Worm (Caenorhabditis elegans): Measurements from ENCODE around the gene F53G2.1.
"Not testable (repeated sequence)": the region's sequence is repeated elsewhere in the genome, so short reads cannot be mapped to it uniquely, and the experiment has no call there.

The F53G2.1 gene

ce11 chrII:2525652-2526051, 37.2 kb downstream of the F53G2.1 start:
- no peak for TF ChIP-seq ceh-63 (GFP tag; optimal IDR thresholded peaks at IDR 0.05)
- no peak for TF ChIP-seq efl-1 (optimal IDR thresholded peaks at IDR 0.05)
- no peak for TF ChIP-seq efl-1 (GFP tag; optimal IDR thresholded peaks at IDR 0.05 in 1 of 2)
- TF ChIP-seq tlp-1 (tag; optimal IDR thresholded peaks at IDR 0.05): no peak
- TF ChIP-seq hlh-17 (GFP tag; optimal IDR thresholded peaks at IDR 0.05; ENCODE audit: borderline replicate concordance): no peak
- no peak for TF ChIP-seq nhr-20 (tag; optimal IDR thresholded peaks at IDR 0.05)
- no peak for TF ChIP-seq snu-23 (GFP tag; optimal IDR thresholded peaks at IDR 0.05)
- TF ChIP-seq F16B12.6 (tag; optimal IDR thresholded peaks at IDR 0.05): no peak
- no peak for TF ChIP-seq lin-15B (tag; optimal IDR thresholded peaks at IDR 0.05)
- TF ChIP-seq mef-2 (tag; optimal IDR thresholded peaks at IDR 0.05): no peak
- TF ChIP-seq nhr-76 (tag; optimal IDR thresholded peaks at IDR 0.05): no peak
- TF ChIP-seq egl-13 (tag; optimal IDR thresholded peaks at IDR 0.05): no peak
- TF ChIP-seq aly-2 (tag; optimal IDR thresholded peaks at IDR 0.05): no peak
- no peak for TF ChIP-seq egl-27 (tag; optimal IDR thresholded peaks at IDR 0.05)
- TF ChIP-seq unc-30 (tag; optimal IDR thresholded peaks at IDR 0.05): no peak
- no peak for TF ChIP-seq elt-2 (tag; optimal IDR thresholded peaks at IDR 0.05)

ce11 chrII:2526887-2527286, 38.4 kb downstream of the F53G2.1 start:
- no peak for TF ChIP-seq ama-1 (optimal IDR thresholded peaks at IDR 0.05)
- no peak for TF ChIP-seq blmp-1 (tag; optimal IDR thresholded peaks at IDR 0.05)
- TF ChIP-seq sup-37 (GFP tag; optimal IDR thresholded peaks at IDR 0.05): no peak
- TF ChIP-seq efl-3 (GFP tag; optimal IDR thresholded peaks at IDR 0.05): no peak
- TF ChIP-seq skn-1 (tag; optimal IDR thresholded peaks at IDR 0.05): no peak
- no peak for TF ChIP-seq zag-1 (tag; optimal IDR thresholded peaks at IDR 0.05)

ce11 chrII:2530496-2530895, 42.0 kb downstream of the F53G2.1 start, which contains the start of gene K02F6.6:
TSS of gene K02F6.6 (plus strand) at chrII:2530796.
- TF ChIP-seq lin-13 (GFP tag; optimal IDR thresholded peaks at IDR 0.05) (no peak), nhr-20 (tag; optimal IDR thresholded peaks at IDR 0.05) (no peak), ztf-11 (tag; optimal IDR thresholded peaks at IDR 0.05) (no peak), unc-30 (tag; optimal IDR thresholded peaks at IDR 0.05) (no peak), pag-3 (tag; optimal IDR thresholded peaks at IDR 0.05; ENCODE audit: borderline replicate concordance, insufficient read depth) (no peak), tlp-1 (tag; optimal IDR thresholded peaks at IDR 0.05) (no peak), snu-23 (GFP tag; optimal IDR thresholded peaks at IDR 0.05) (no peak), isw-1 (GFP tag; IDR thresholded peaks at IDR 0.05) (no peak), lir-3 (tag; optimal IDR thresholded peaks at IDR 0.05; ENCODE audit: poor library complexity) (no peak)

ce11 chrII:2534459-2534858, 46.0 kb downstream of the F53G2.1 start, which contains the start of gene K02F6.5:
TSS of gene K02F6.5 (plus strand) at chrII:2534759.
- not testable (repeated sequence) for TF ChIP-seq tbx-2 (tag; optimal IDR thresholded peaks at IDR 0.05); ama-1 (optimal IDR thresholded peaks at IDR 0.05); ztf-11 (tag; optimal IDR thresholded peaks at IDR 0.05)

- not testable (repeated sequence) for TF ChIP-seq elt-2, dsc-1, rnt-1 (tag; optimal IDR thresholded peaks at IDR 0.05)
Observed at ce11 chrII:2534952-2535351, 46.5 kb downstream of the F53G2.1 start, which contains the start of gene K02F6.8. TSS of gene K02F6.8 (minus strand) at chrII:2535052.

- TF ChIP-seq hlh-17 (GFP tag; optimal IDR thresholded peaks at IDR 0.05; ENCODE audit: borderline replicate concordance) (no peak), irx-1 (tag; optimal IDR thresholded peaks at IDR 0.05) (no peak), ceh-8 (GFP tag; optimal IDR thresholded peaks at IDR 0.05) (no peak), ceh-82 (tag; optimal IDR thresholded peaks at IDR 0.05) (no peak)
Observed at ce11 chrII:2537754-2538153, 49.3 kb downstream of the F53G2.1 start, which contains the start of gene K02F6.7. TSS of gene K02F6.7 (minus strand) at chrII:2537854.
